Worm (Caenorhabditis elegans) whole organism, L1 larva: Measurements from ENCODE around the gene Y57E12B.1.

Experiments
- C16A3.4 ChIP-seq: fragments of 150-350 bp; optimal IDR thresholded peaks from 2 replicates; lab custom pipeline; 2014; ENCODE audit warnings: missing biosample characterization, missing genetic modification characterization
- aha-1 ChIP-seq: fragments of 150-350 bp; optimal IDR thresholded peaks from 2 replicates; lab custom pipeline; 2014; ENCODE audit warnings: missing biosample characterization, missing genetic modification characterization
- alr-1 ChIP-seq: fragments of 200-800 bp; sonication (Bioruptor generic); optimal IDR thresholded peaks from 2 replicates; lab custom pipeline; 2018; ENCODE audit warnings: borderline replicate concordance, mild to moderate bottlenecking, missing genetic modification characterization, missing compliant biosample characterization
- ama-1 ChIP-seq: fragments of 150-350 bp; optimal IDR thresholded peaks from 2 replicates; lab custom pipeline; 2014
- ceh-63 ChIP-seq: fragments of 200-800 bp; sonication (Bioruptor generic); optimal IDR thresholded peaks from 2 replicates; lab custom pipeline; 2018; ENCODE audit warnings: mild to moderate bottlenecking, missing genetic modification characterization, missing compliant biosample characterization
- ceh-82 ChIP-seq, 3 experiments: fragments of 150-350 bp in 1 of 3; sonication (generic microtip) in 2 of 3; optimal IDR thresholded peaks; 2 replicates each; lab custom pipeline; 2014 to 2017; ENCODE audit warnings: missing biosample characterization in 3 of 3, missing genetic modification characterization in 3 of 3
- dsc-1 ChIP-seq: sonication (generic microtip); optimal IDR thresholded peaks from 2 replicates; lab custom pipeline; 2016; ENCODE audit warnings: mild to moderate bottlenecking, missing genetic modification characterization, missing compliant biosample characterization
- efl-1 ChIP-seq, 4 experiments: fragments of 150-350 bp; optimal IDR thresholded peaks in 3 of 4; peaks in 1 of 4; 1 replicate in 1 of 4; 2 replicates in 3 of 4; lab custom pipeline; 2014; ENCODE audit warnings: missing biosample characterization in 2 of 4, missing genetic modification characterization in 2 of 4, missing genetic modification reagents in 2 of 4
- elt-3 ChIP-seq, 6 experiments: fragments of 150-350 bp in 1 of 6; sonication (generic microtip); optimal IDR thresholded peaks; 2 replicates each; lab custom pipeline; 2017 to 2018; ENCODE audit warnings: missing biosample characterization in 6 of 6, missing genetic modification characterization in 6 of 6, inconsistent platforms in 1 of 6
- ets-5 ChIP-seq: fragments of 200-800 bp; sonication (Bioruptor generic); IDR thresholded peaks from 2 replicates; pipeline ENCODE4 v1.3.6; 2022; ENCODE audit warnings: missing genetic modification characterization, missing compliant biosample characterization
- fkh-4 ChIP-seq: sonication (generic microtip); optimal IDR thresholded peaks from 2 replicates; lab custom pipeline; 2016; ENCODE audit warnings: missing compliant biosample characterization, missing genetic modification characterization, borderline replicate concordance
- fkh-8 ChIP-seq: sonication (generic microtip); optimal IDR thresholded peaks from 2 replicates; lab custom pipeline; 2016; ENCODE audit warnings: mild to moderate bottlenecking, missing genetic modification characterization, missing compliant biosample characterization
- fos-1 ChIP-seq: fragments of 150-350 bp; optimal IDR thresholded peaks from 2 replicates; lab custom pipeline; 2014; ENCODE audit warnings: missing biosample characterization, missing genetic modification characterization
- hlh-17 ChIP-seq: fragments of 200-800 bp; sonication (Bioruptor generic); optimal IDR thresholded peaks from 2 replicates; lab custom pipeline; 2018; ENCODE audit warnings: missing genetic modification characterization, mild to moderate bottlenecking, missing compliant biosample characterization, moderate library complexity, borderline replicate concordance
- hlh-4 ChIP-seq: sonication (generic microtip); optimal IDR thresholded peaks from 2 replicates; lab custom pipeline; 2016; ENCODE audit warnings: mild to moderate bottlenecking, missing genetic modification characterization, missing compliant biosample characterization
- hpl-2 ChIP-seq: fragments of 150-350 bp; optimal IDR thresholded peaks from 2 replicates; lab custom pipeline; 2014; ENCODE audit warnings: missing biosample characterization, missing genetic modification reagents, missing genetic modification characterization
- isw-1 ChIP-seq: fragments of 200-800 bp; sonication (Bioruptor generic); IDR thresholded peaks from 2 replicates; pipeline ENCODE4 v1.3.6; 2022; ENCODE audit warnings: missing genetic modification characterization, missing compliant biosample characterization
- jun-1 ChIP-seq: fragments of 150-350 bp; optimal IDR thresholded peaks from 2 replicates; lab custom pipeline; 2014; ENCODE audit warnings: missing biosample characterization, missing genetic modification reagents, missing genetic modification characterization
- lin-13 ChIP-seq: fragments of 150-350 bp; optimal IDR thresholded peaks from 2 replicates; lab custom pipeline; 2014; ENCODE audit warnings: missing biosample characterization, missing genetic modification reagents, missing genetic modification characterization
- lin-14 ChIP-seq: fragments of 200-800 bp; sonication (Bioruptor generic); optimal IDR thresholded peaks from 2 replicates; lab custom pipeline; 2018; ENCODE audit warnings: mild to moderate bottlenecking, missing genetic modification characterization, moderate library complexity, missing compliant biosample characterization
- lin-15B ChIP-seq: fragments of 150-350 bp; sonication (generic microtip); optimal IDR thresholded peaks from 3 replicates; lab custom pipeline; 2014; ENCODE audit warnings: missing biosample characterization, missing genetic modification characterization
- lir-3 ChIP-seq: sonication (generic microtip); optimal IDR thresholded peaks from 2 replicates; lab custom pipeline; 2016; ENCODE audit warnings: mild to moderate bottlenecking, missing genetic modification characterization, moderate library complexity, missing compliant biosample characterization; ENCODE audit not compliant: poor library complexity
- mab-9 ChIP-seq: fragments of 200-800 bp; sonication (Bioruptor generic); IDR thresholded peaks from 2 replicates; pipeline ENCODE4 v1.3.6; 2022; ENCODE audit warnings: missing genetic modification reagents, missing genetic modification characterization, missing compliant biosample characterization
- mdl-1 ChIP-seq, 2 experiments: fragments of 150-350 bp; optimal IDR thresholded peaks; 2 replicates each; lab custom pipeline; 2014 to 2017; ENCODE audit warnings: missing biosample characterization in 2 of 2, missing genetic modification characterization in 2 of 2, inconsistent platforms in 1 of 2
- mep-1 ChIP-seq: fragments of 150-350 bp; optimal IDR thresholded peaks from 2 replicates; lab custom pipeline; 2014; ENCODE audit warnings: missing biosample characterization, missing genetic modification characterization
- nhr-11 ChIP-seq: fragments of 150-350 bp; optimal IDR thresholded peaks from 2 replicates; lab custom pipeline; 2014; ENCODE audit warnings: missing biosample characterization, missing genetic modification characterization
- nhr-20 ChIP-seq: sonication (generic microtip); optimal IDR thresholded peaks from 2 replicates; lab custom pipeline; 2016; ENCODE audit warnings: mild to moderate bottlenecking, missing genetic modification characterization, missing compliant biosample characterization
- nhr-47 ChIP-seq: sonication (generic microtip); optimal IDR thresholded peaks from 2 replicates; lab custom pipeline; 2016; ENCODE audit warnings: mild to moderate bottlenecking, missing genetic modification characterization, moderate library complexity, missing compliant biosample characterization
- nhr-71 ChIP-seq: sonication (generic microtip); optimal IDR thresholded peaks from 2 replicates; lab custom pipeline; 2016; ENCODE audit warnings: mild to moderate bottlenecking, missing genetic modification characterization, moderate library complexity, missing compliant biosample characterization
- nhr-85 ChIP-seq: sonication (generic microtip); peaks from one replicate; lab custom pipeline; 2016; ENCODE audit warnings: missing genetic modification characterization, inconsistent platforms, missing compliant biosample characterization
- pax-3 ChIP-seq: fragments of 200-800 bp; sonication (Bioruptor generic); optimal IDR thresholded peaks from 2 replicates; lab custom pipeline; 2018; ENCODE audit warnings: mild to moderate bottlenecking, missing genetic modification characterization, moderate library complexity, missing compliant biosample characterization
- pqm-1 ChIP-seq: sonication (generic microtip); optimal IDR thresholded peaks from 3 replicates; lab custom pipeline; 2017; ENCODE audit warnings: missing biosample characterization, missing genetic modification characterization
- snpc-4 ChIP-seq: fragments of 150-350 bp; optimal IDR thresholded peaks from 2 replicates; lab custom pipeline; 2014; ENCODE audit warnings: missing biosample characterization, missing genetic modification characterization
- sox-4 ChIP-seq: sonication (generic microtip); optimal IDR thresholded peaks from 2 replicates; lab custom pipeline; 2016; ENCODE audit warnings: missing genetic modification characterization, missing compliant biosample characterization
- sup-37 ChIP-seq: fragments of 200-800 bp; sonication (Bioruptor generic); optimal IDR thresholded peaks from 2 replicates; lab custom pipeline; 2018; ENCODE audit warnings: mild to moderate bottlenecking, missing genetic modification characterization, missing compliant biosample characterization
- swsn-7 ChIP-seq: sonication (generic microtip); optimal IDR thresholded peaks from 2 replicates; lab custom pipeline; 2016; ENCODE audit warnings: missing genetic modification characterization, missing compliant biosample characterization
- tlp-1 ChIP-seq: fragments of 150-350 bp; optimal IDR thresholded peaks from 2 replicates; lab custom pipeline; 2014; ENCODE audit warnings: missing biosample characterization, missing genetic modification characterization
- unc-30 ChIP-seq: sonication (generic microtip); optimal IDR thresholded peaks from 2 replicates; lab custom pipeline; 2017; ENCODE audit warnings: missing biosample characterization, missing genetic modification characterization
- unc-86 ChIP-seq: sonication (generic microtip); optimal IDR thresholded peaks from 2 replicates; lab custom pipeline; 2016; ENCODE audit warnings: missing genetic modification characterization, missing compliant biosample characterization
- zip-4 ChIP-seq: fragments of 200-800 bp; sonication (Bioruptor generic); optimal IDR thresholded peaks from 2 replicates; lab custom pipeline; 2018; ENCODE audit warnings: mild to moderate bottlenecking, missing genetic modification characterization, moderate library complexity, missing compliant biosample characterization
- ztf-11 ChIP-seq, 2 experiments: sonication (generic microtip); optimal IDR thresholded peaks; 2 replicates each; lab custom pipeline; 2016 to 2017; ENCODE audit warnings: missing genetic modification characterization in 2 of 2, missing biosample characterization in 1 of 2, missing compliant biosample characterization in 1 of 2
- ztf-4 ChIP-seq: fragments of 150-350 bp; optimal IDR thresholded peaks from 2 replicates; lab custom pipeline; 2014; ENCODE audit warnings: missing biosample characterization, missing genetic modification characterization

Gene Y57E12B.1

ce11 chrV:6985943-6986342 lies 37.6 kb downstream of the Y57E12B.1 start, which contains the start of gene nhr-163:
Gene nhr-163, minus strand, starts transcription at chrV:6986043.
- no peak for TF ChIP-seq ceh-63
- TF ChIP-seq snpc-4 = no peak
- no peak for TF ChIP-seq sox-4 (tag; lab: Kevin White, UChicago)
- TF ChIP-seq nhr-71 (tag; lab: Kevin White, UChicago) = no peak
- TF ChIP-seq pax-3 = no peak
- TF ChIP-seq unc-30 (tag; lab: Kevin White, UChicago) = no peak
- no peak for TF ChIP-seq isw-1 (GFP tag; lab: Robert Waterston, UW)
- TF ChIP-seq mdl-1 (tag; optimal IDR thresholded peaks at IDR 0.05; lab: Kevin White, UChicago) = no peak
- no peak for TF ChIP-seq ztf-11 (tag; optimal IDR thresholded peaks at IDR 0.05; lab: Kevin White, UChicago)
- TF ChIP-seq lin-15B (tag; lab: Kevin White, UChicago) = no peak
- TF ChIP-seq nhr-11 = no peak
- no peak for TF ChIP-seq lir-3 (tag; lab: Kevin White, UChicago)

ce11 chrV:6987673-6988072 lies 39.3 kb downstream of the Y57E12B.1 start, which contains the start of gene nhr-139:
Gene nhr-139, minus strand, starts transcription at chrV:6987773.
- TF ChIP-seq zip-4 (GFP tag; lab: Kevin White, UChicago) (no peak), elt-3 (tag; optimal IDR thresholded peaks at IDR 0.05; lab: Kevin White, UChicago) (no peak), hlh-17 (GFP tag; lab: Kevin White, UChicago) (no peak), mep-1 (tag; lab: Kevin White, UChicago) (no peak), tlp-1 (tag; lab: Kevin White, UChicago) (no peak), lin-13 (GFP tag; lab: Kevin White, UChicago) (no peak), nhr-20 (tag; lab: Kevin White, UChicago) (no peak), alr-1 (no peak), sox-4 (tag; lab: Kevin White, UChicago) (no peak), nhr-71 (tag; lab: Kevin White, UChicago) (no peak), C16A3.4 (tag; lab: Kevin White, UChicago) (no peak), jun-1 (no peak), dsc-1 (tag; lab: Kevin White, UChicago) (no peak), fos-1 (no peak), fkh-4 (tag; lab: Kevin White, UChicago) (no peak), snpc-4 (no peak)

- TF ChIP-seq efl-1 (optimal IDR thresholded peaks at IDR 0.05; lab: Kevin White, UChicago) = no peak
- TF ChIP-seq efl-1 (GFP tag; optimal IDR thresholded peaks at IDR 0.05 in 1 of 2; lab: Kevin White, UChicago) = peak in 1 of 2 experiments; percentile 1
- no peak for TF ChIP-seq tlp-1 (tag; lab: Kevin White, UChicago)
- peak; percentile 21 for TF ChIP-seq fkh-8 (tag; lab: Kevin White, UChicago)
- peak; percentile 60 for TF ChIP-seq nhr-85 (tag; lab: Kevin White, UChicago)
- TF ChIP-seq fos-1 = no peak
Measured at ce11 chrV:6989626-6990138, 41.4 kb downstream of the Y57E12B.1 start, which contains the start of gene nhr-140. Gene nhr-140, minus strand, starts transcription at chrV:6989676.

- TF ChIP-seq hpl-2 (GFP tag; lab: Kevin White, UChicago) (no peak), ama-1 (lab: Kevin White, UChicago) (no peak), fkh-8 (tag; lab: Kevin White, UChicago) (peak; percentile 24)
Measured at ce11 chrV:6991771-6992170, 43.4 kb downstream of the Y57E12B.1 start, which contains the start of gene nhr-162. Gene nhr-162, minus strand, starts transcription at chrV:6991871.

- TF ChIP-seq nhr-47 (tag; lab: Kevin White, UChicago) (peak; percentile 61), ztf-4 (no peak), mdl-1 (tag; optimal IDR thresholded peaks at IDR 0.05; lab: Kevin White, UChicago) (peak in 1 of 2 experiments; percentile 33), mep-1 (tag; lab: Kevin White, UChicago) (no peak), ets-5 (GFP tag; lab: Robert Waterston, UW) (no peak), fos-1 (no peak), elt-3 (tag; optimal IDR thresholded peaks at IDR 0.05; lab: Kevin White, UChicago) (peak; percentile 53 to 97 (median 94)), sup-37 (no peak), lin-14 (GFP tag; lab: Kevin White, UChicago) (peak; percentile 81), ztf-11 (tag; optimal IDR thresholded peaks at IDR 0.05; lab: Kevin White, UChicago) (no peak), unc-86 (tag; lab: Kevin White, UChicago) (no peak), nhr-11 (no peak), tlp-1 (tag; lab: Kevin White, UChicago) (no peak), dsc-1 (tag; lab: Kevin White, UChicago) (no peak), nhr-71 (tag; lab: Kevin White, UChicago) (peak; percentile 85), aha-1 (tag; lab: Kevin White, UChicago) (no peak), jun-1 (peak; percentile 25), ceh-82 (tag; optimal IDR thresholded peaks at IDR 0.05; lab: Kevin White, UChicago) (no peak), lir-3 (tag; lab: Kevin White, UChicago) (no peak), swsn-7 (tag; lab: Kevin White, UChicago) (peak; percentile 2), mab-9 (peak; percentile 15; the same call in 1 of the 2 replicates), pqm-1 (tag; lab: Kevin White, UChicago) (no peak), hlh-4 (no peak)
Measured at ce11 chrV:6993999-6994398, 45.7 kb downstream of the Y57E12B.1 start.
